Fruit fly (Drosophila melanogaster) whole organism, embryonic: ENCODE measurements around the gene Liprin-alpha.

Source experiments
- Ada2b ChIP-seq: fragments of 200-800 bp; sonication (Bioruptor generic); IDR thresholded peaks from 2 replicates; pipeline ENCODE4 v1.3.6; 2022; ENCODE audit warnings: missing biosample characterization, missing genetic modification characterization
- Adf1 ChIP-seq: fragments of 200-800 bp; sonication (Bioruptor generic); IDR thresholded peaks from 2 replicates; pipeline ENCODE4 v1.3.6; 2022; ENCODE audit warnings: missing biosample characterization, missing genetic modification characterization
- CG11456 ChIP-seq: fragments of 200-800 bp; sonication (Bioruptor generic); IDR thresholded peaks from 3 replicates; pipeline ENCODE4 v1.3.6; 2022; ENCODE audit warnings: missing biosample characterization, missing genetic modification characterization
- CG13296 ChIP-seq: fragments of 200-800 bp; sonication (Bioruptor generic); optimal IDR thresholded peaks from 3 replicates; lab custom pipeline; 2018; ENCODE audit warnings: missing biosample characterization, mild to moderate bottlenecking, missing genetic modification characterization
- CG1647 ChIP-seq: fragments of 200-800 bp; sonication (Bioruptor generic); optimal IDR thresholded peaks from 3 replicates; lab custom pipeline; 2016; ENCODE audit warnings: missing biosample characterization, missing genetic modification characterization
- CG16815 ChIP-seq: fragments of 200-800 bp; sonication (Bioruptor generic); optimal IDR thresholded peaks from 3 replicates; lab custom pipeline; 2017; ENCODE audit warnings: missing biosample characterization, mild to moderate bottlenecking, missing genetic modification characterization
- CG17568 ChIP-seq: fragments of 200-800 bp; sonication (Bioruptor generic); optimal IDR thresholded peaks from 2 replicates; lab custom pipeline; 2018; ENCODE audit warnings: missing biosample characterization, mild to moderate bottlenecking, missing genetic modification characterization, moderate library complexity
- CG18011 ChIP-seq: fragments of 200-800 bp; sonication (Bioruptor generic); optimal IDR thresholded peaks from 2 replicates; lab custom pipeline; 2017; ENCODE audit warnings: missing biosample characterization, missing genetic modification characterization, mild to moderate bottlenecking, moderate library complexity, missing genotype
- CG18262 ChIP-seq: fragments of 200-800 bp; optimal IDR thresholded peaks from 3 replicates; lab custom pipeline; 2019; ENCODE audit warnings: missing biosample characterization, mild to moderate bottlenecking, missing genetic modification characterization, moderate library complexity
- CG4328 ChIP-seq: fragments of 200-800 bp; sonication (Bioruptor generic); optimal IDR thresholded peaks from 3 replicates; lab custom pipeline; 2017; ENCODE audit warnings: missing biosample characterization, missing genetic modification reagents, missing genetic modification characterization
- CG4730 ChIP-seq: fragments of 200-800 bp; sonication (Bioruptor generic); IDR thresholded peaks from 2 replicates; pipeline ENCODE4 v1.3.6; 2022; ENCODE audit warnings: missing biosample characterization, missing genetic modification characterization
- CG4854 ChIP-seq: fragments of 200-800 bp; sonication (Bioruptor generic); optimal IDR thresholded peaks from 2 replicates; lab custom pipeline; 2016; ENCODE audit warnings: missing biosample characterization, missing genetic modification characterization, inconsistent platforms
- CG6272 ChIP-seq: fragments of 200-800 bp; sonication (Bioruptor generic); IDR thresholded peaks from 2 replicates; pipeline ENCODE4 v1.3.6; 2022; ENCODE audit warnings: missing biosample characterization, missing genetic modification characterization
- CG6689 ChIP-seq: fragments of 200-800 bp; sonication (Bioruptor generic); IDR thresholded peaks from 2 replicates; pipeline ENCODE4 v1.3.6; 2022; ENCODE audit warnings: missing biosample characterization, missing genetic modification characterization
- CG6765 ChIP-seq: fragments of 200-800 bp; sonication (Bioruptor generic); optimal IDR thresholded peaks from 3 replicates; lab custom pipeline; 2017; ENCODE audit warnings: missing biosample characterization, mild to moderate bottlenecking, missing genetic modification characterization
- CG7745 ChIP-seq: fragments of 200-800 bp; sonication (Bioruptor generic); optimal IDR thresholded peaks from 2 replicates; lab custom pipeline; 2018; ENCODE audit warnings: missing biosample characterization, mild to moderate bottlenecking, missing genetic modification characterization, moderate library complexity
- CG7928 ChIP-seq: fragments of 200-800 bp; sonication (Bioruptor generic); optimal IDR thresholded peaks from 2 replicates; lab custom pipeline; 2017; ENCODE audit warnings: missing biosample characterization, mild to moderate bottlenecking, missing genetic modification characterization
- CG7987 ChIP-seq: fragments of 200-800 bp; sonication (Bioruptor generic); optimal IDR thresholded peaks from 2 replicates; lab custom pipeline; 2018; ENCODE audit warnings: missing biosample characterization, mild to moderate bottlenecking, missing genetic modification characterization, moderate library complexity
- CG9817 ChIP-seq: fragments of 200-800 bp; sonication (Bioruptor generic); optimal IDR thresholded peaks from 2 replicates; lab custom pipeline; 2018; ENCODE audit warnings: missing biosample characterization, mild to moderate bottlenecking, missing genetic modification characterization, moderate library complexity
- D19A ChIP-seq: fragments of 200-800 bp; optimal IDR thresholded peaks from 3 replicates; lab custom pipeline; 2019; ENCODE audit warnings: missing biosample characterization, mild to moderate bottlenecking, missing genetic modification characterization, moderate library complexity
- Dip3 ChIP-seq: fragments of 200-800 bp; sonication (Bioruptor generic); optimal IDR thresholded peaks from 3 replicates; lab custom pipeline; 2016; ENCODE audit warnings: missing biosample characterization, missing genetic modification characterization
- Eip74EF ChIP-seq, 2 experiments: fragments of 200-800 bp in 1 of 2; fragments of >200 bp in 1 of 2; sonication (Bioruptor generic) in 1 of 2; optimal IDR thresholded peaks; 2 replicates each; lab custom pipeline; 2017 to 2019; ENCODE audit warnings: missing biosample characterization in 2 of 2, missing genetic modification characterization in 2 of 2, mild to moderate bottlenecking in 1 of 2, moderate library complexity in 1 of 2
- Ets97D ChIP-seq: fragments of 200-800 bp; sonication (Bioruptor generic); optimal IDR thresholded peaks from 3 replicates; lab custom pipeline; 2016; ENCODE audit warnings: missing biosample characterization, missing genetic modification characterization
- H15 ChIP-seq: fragments of 200-800 bp; sonication (Bioruptor generic); IDR thresholded peaks from 3 replicates; pipeline ENCODE4 v1.3.6; 2022; ENCODE audit warnings: missing biosample characterization, missing genetic modification characterization
- Jarid2 ChIP-seq: fragments of 200-800 bp; sonication (Bioruptor generic); optimal IDR thresholded peaks from 3 replicates; lab custom pipeline; 2017; ENCODE audit warnings: mild to moderate bottlenecking, missing biosample characterization, missing genetic modification reagents, missing genetic modification characterization
- Med ChIP-seq: fragments of 200-800 bp; sonication (Bioruptor generic); peaks from one replicate; lab custom pipeline; 2016; ENCODE audit warnings: missing biosample characterization, missing genetic modification characterization, mild to moderate bottlenecking, inconsistent platforms, moderate library complexity
- Myb ChIP-seq: fragments of 200-800 bp; sonication (Bioruptor generic); optimal IDR thresholded peaks from 2 replicates; lab custom pipeline; 2016; ENCODE audit warnings: missing biosample characterization, missing genetic modification characterization
- Rx ChIP-seq: fragments of 200-800 bp; sonication (Bioruptor generic); IDR thresholded peaks from 2 replicates; pipeline ENCODE4 v1.3.6; 2022; ENCODE audit warnings: missing biosample characterization, missing genetic modification characterization
- Sry-β ChIP-seq: fragments of 200-800 bp; sonication (Bioruptor generic); optimal IDR thresholded peaks from 2 replicates; lab custom pipeline; 2018; ENCODE audit warnings: missing biosample characterization, mild to moderate bottlenecking, missing genetic modification characterization, moderate library complexity
- Trl ChIP-seq, 3 experiments: fragments of >200 bp in 2 of 3; fragments of 200-800 bp in 1 of 3; sonication (Bioruptor generic) in 1 of 3; optimal IDR thresholded peaks; 2 replicates in 1 of 3; 3 replicates in 2 of 3; lab custom pipeline; 2016 to 2017; ENCODE audit warnings: missing biosample characterization in 1 of 3, missing genetic modification characterization in 1 of 3
- YL-1 ChIP-seq: fragments of 200-800 bp; sonication (Bioruptor generic); optimal IDR thresholded peaks from 3 replicates; lab custom pipeline; 2017; ENCODE audit warnings: missing biosample characterization, mild to moderate bottlenecking, missing genetic modification characterization
- bsh ChIP-seq, 2 experiments: fragments of 200-800 bp; sonication (Bioruptor generic); optimal IDR thresholded peaks; 2 replicates each; lab custom pipeline; 2017 to 2018; ENCODE audit warnings: mild to moderate bottlenecking in 2 of 2, missing biosample characterization in 2 of 2, missing genetic modification characterization in 2 of 2, moderate library complexity in 1 of 2
- chif ChIP-seq, 2 experiments: fragments of 200-800 bp; sonication (Bioruptor generic); optimal IDR thresholded peaks; 3 replicates each; lab custom pipeline; 2016; ENCODE audit warnings: missing biosample characterization in 2 of 2, missing genetic modification characterization in 2 of 2
- ci ChIP-seq: fragments of 200-800 bp; sonication (Bioruptor generic); IDR thresholded peaks from 3 replicates; pipeline ENCODE4 v1.3.6; 2022; ENCODE audit warnings: missing biosample characterization, missing genetic modification characterization
- corto ChIP-seq: fragments of 200-800 bp; sonication (Bioruptor generic); optimal IDR thresholded peaks from 2 replicates; lab custom pipeline; 2016; ENCODE audit warnings: missing biosample characterization, mild to moderate bottlenecking, missing genetic modification characterization, moderate library complexity
- grn ChIP-seq: fragments of 200-800 bp; sonication (Bioruptor generic); optimal IDR thresholded peaks from 3 replicates; lab custom pipeline; 2017; ENCODE audit warnings: missing biosample characterization, missing genetic modification characterization
- h ChIP-seq: fragments of >200 bp; optimal IDR thresholded peaks from 2 replicates; lab custom pipeline; 2017
- jing ChIP-seq: fragments of 200-800 bp; sonication (Bioruptor generic); optimal IDR thresholded peaks from 2 replicates; lab custom pipeline; 2018; ENCODE audit warnings: missing biosample characterization, mild to moderate bottlenecking, missing genetic modification characterization
- row ChIP-seq: fragments of 200-800 bp; sonication (Bioruptor generic); IDR thresholded peaks from 3 replicates; pipeline ENCODE4 v1.3.6; 2022; ENCODE audit warnings: missing biosample characterization, missing genetic modification characterization
- run ChIP-seq: fragments of 200-800 bp; sonication (Bioruptor generic); optimal IDR thresholded peaks from 3 replicates; lab custom pipeline; 2018; ENCODE audit warnings: missing biosample characterization, mild to moderate bottlenecking, missing genetic modification characterization
- salm ChIP-seq: fragments of 200-800 bp; sonication (Bioruptor generic); optimal IDR thresholded peaks from 2 replicates; lab custom pipeline; 2018; ENCODE audit warnings: missing biosample characterization, mild to moderate bottlenecking, missing genetic modification characterization
- sima ChIP-seq: fragments of 200-800 bp; sonication (Bioruptor generic); optimal IDR thresholded peaks from 2 replicates; lab custom pipeline; 2016; ENCODE audit warnings: missing biosample characterization, missing genetic modification characterization
- slou ChIP-seq: fragments of 200-800 bp; sonication (Bioruptor generic); optimal IDR thresholded peaks from 3 replicates; lab custom pipeline; 2016; ENCODE audit warnings: missing biosample characterization, missing genetic modification characterization
- sna ChIP-seq: fragments of 200-800 bp; sonication (Bioruptor generic); IDR thresholded peaks from 2 replicates; pipeline ENCODE4 v1.3.6; 2022; ENCODE audit warnings: missing biosample characterization, missing genetic modification characterization; ENCODE audit not compliant: partially characterized antibody
- tup ChIP-seq: fragments of 200-800 bp; sonication (Bioruptor generic); optimal IDR thresholded peaks from 2 replicates; lab custom pipeline; 2016; ENCODE audit warnings: missing biosample characterization, mild to moderate bottlenecking, missing genetic modification characterization, moderate library complexity
- wor ChIP-seq: fragments of 200-800 bp; sonication (Bioruptor generic); IDR thresholded peaks from 2 replicates; pipeline ENCODE4 v1.3.6; 2022; ENCODE audit warnings: missing biosample characterization, missing genetic modification characterization
- zen ChIP-seq: fragments of 200-800 bp; sonication (Bioruptor generic); optimal IDR thresholded peaks from 3 replicates; lab custom pipeline; 2018; ENCODE audit warnings: missing biosample characterization, mild to moderate bottlenecking, missing genetic modification characterization, moderate library complexity

Gene Liprin-alpha

DNA sequence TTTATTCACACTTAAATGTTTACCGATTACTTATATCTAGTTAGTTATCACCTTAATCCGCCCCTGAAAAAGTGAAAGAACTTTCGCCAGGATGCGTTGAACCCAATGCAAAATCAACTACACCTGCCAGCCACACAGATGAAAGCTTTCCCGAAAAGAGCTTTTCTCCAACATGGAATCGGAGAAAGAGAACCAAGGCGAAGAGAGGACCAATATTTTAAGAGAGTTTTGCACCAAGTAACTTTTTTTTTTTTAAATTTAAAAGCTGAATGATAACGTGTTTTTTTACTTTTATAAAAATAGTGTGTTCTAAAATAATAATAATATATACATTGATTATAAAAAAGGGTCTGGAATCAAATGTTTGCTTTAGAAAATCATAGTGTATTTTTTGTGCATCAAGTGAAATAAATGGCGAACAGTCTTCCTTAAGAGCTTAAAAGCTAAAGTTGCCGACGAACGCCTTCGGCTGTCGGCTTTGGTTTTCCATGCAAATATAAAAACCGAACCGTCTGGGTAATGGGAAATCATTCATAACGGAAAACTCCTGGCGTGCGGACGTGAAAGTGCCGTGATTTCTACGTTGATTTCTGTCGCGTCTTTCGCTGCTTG lies 18.4 kb downstream of the Liprin-alpha start, which contains the start of gene meng (continued):
- TF ChIP-seq CG6765 (GFP tag; lab: Kevin White, UChicago) (no peak), CG16815 (GFP tag; lab: Kevin White, UChicago) (no peak), ci (GFP tag; lab: Robert Waterston, UW) (no peak), Jarid2 (GFP tag; lab: Kevin White, UChicago) (peak; percentile 39), Trl (optimal IDR thresholded peaks at IDR 0.05; lab: Kevin White, UChicago) (peak; percentile 35 to 79), Trl (GFP tag; optimal IDR thresholded peaks at IDR 0.05; lab: Kevin White, UChicago) (no peak), CG13296 (GFP tag; lab: Kevin White, UChicago) (peak; percentile 4), CG7987 (no peak), Myb (no peak), row (peak; percentile 35; the same call in 1 of the 3 replicates), Med (GFP tag; lab: Kevin White, UChicago) (peak; percentile 66), CG4730 (GFP tag; lab: Robert Waterston, UW) (no peak), CG4328 (GFP tag; lab: Kevin White, UChicago) (no peak), CG7745 (tag; lab: Kevin White, UChicago) (no peak), D19A (tag; lab: Kevin White, UChicago) (peak; percentile 88), sima (no peak), Dip3 (GFP tag; lab: Kevin White, UChicago) (no peak)

DNA sequence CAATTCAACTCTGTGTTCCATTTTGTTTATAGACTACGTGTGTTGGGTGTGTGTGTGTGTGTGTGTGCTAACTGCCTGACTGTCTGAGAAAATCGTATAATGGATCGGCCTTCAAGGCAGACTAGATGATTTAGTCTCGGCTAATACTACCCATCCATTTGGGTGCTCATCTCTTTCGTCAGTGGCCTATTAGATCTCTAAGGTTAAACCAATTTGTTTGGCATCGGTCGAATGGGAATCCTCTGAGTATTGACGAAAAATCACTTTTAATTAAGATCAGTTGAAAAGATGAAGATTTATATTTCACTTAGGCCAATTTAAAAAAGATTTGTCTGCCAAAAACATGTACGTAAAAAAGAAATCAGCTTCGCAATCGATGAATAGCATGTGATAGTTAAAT lies 21.8 kb downstream of the Liprin-alpha start, which contains the start of gene CG31910:
TSS of gene CG31910 (minus strand) at position 101 of the 400 bp plus-strand sequence.
- TF ChIP-seq YL-1 (GFP tag; lab: Kevin White, UChicago) (no peak), salm (no peak), H15 (GFP tag; lab: Robert Waterston, UW) (no peak), CG4854 (GFP tag; lab: Kevin White, UChicago) (no peak), CG9817 (tag; lab: Kevin White, UChicago) (no peak), corto (GFP tag; lab: Kevin White, UChicago) (no peak), CG6272 (GFP tag; lab: Robert Waterston, UW) (no peak), CG6689 (GFP tag; lab: Robert Waterston, UW) (no peak), CG18262 (tag; lab: Kevin White, UChicago) (no peak), zen (tag; lab: Kevin White, UChicago) (no peak), run (no peak), CG7928 (GFP tag; lab: Kevin White, UChicago) (no peak), Ada2b (no peak), tup (GFP tag; lab: Kevin White, UChicago) (no peak), CG1647 (GFP tag; lab: Kevin White, UChicago) (no peak), CG17568 (no peak), Ets97D (GFP tag; lab: Kevin White, UChicago) (no peak), jing (GFP tag; lab: Kevin White, UChicago) (no peak), CG18011 (GFP tag; lab: Kevin White, UChicago) (no peak)

dm6 chr2L:6747814-6748213 lies 24.1 kb downstream of the Liprin-alpha start, which contains the start of gene CG44271:
CG44271 (minus strand) TSS chr2L:6747914.
- no peak for TF ChIP-seq Sry-β (GFP tag; lab: Kevin White, UChicago)
- no peak for TF ChIP-seq Adf1 (GFP tag; lab: Robert Waterston, UW)
- no peak for TF ChIP-seq sna (GFP tag; lab: Robert Waterston, UW)
- TF ChIP-seq Eip74EF (GFP tag; optimal IDR thresholded peaks at IDR 0.05; lab: Kevin White, UChicago) = no peak
- TF ChIP-seq bsh (GFP tag; optimal IDR thresholded peaks at IDR 0.05; lab: Kevin White, UChicago) = no peak
- no peak for TF ChIP-seq chif (GFP tag; optimal IDR thresholded peaks at IDR 0.05; lab: Kevin White, UChicago)
- no peak for TF ChIP-seq slou (GFP tag; lab: Kevin White, UChicago)
- TF ChIP-seq wor (GFP tag; lab: Robert Waterston, UW) = no peak
- TF ChIP-seq Rx = no peak
- no peak for TF ChIP-seq h (lab: Kevin White, UChicago)
- TF ChIP-seq grn (GFP tag; lab: Kevin White, UChicago) = no peak
- TF ChIP-seq CG11456 (GFP tag; lab: Robert Waterston, UW) = no peak
